Worm (Caenorhabditis elegans) whole organism, early embryonic: ENCODE results near the gene elpc-3.

Experiments
- B0310.2 ChIP-seq: sonication (generic microtip); optimal IDR thresholded peaks from 2 replicates; lab custom pipeline; 2016; ENCODE audit warnings: mild to moderate bottlenecking, missing genetic modification characterization, missing compliant biosample characterization
- aly-1 ChIP-seq: sonication (generic microtip); optimal IDR thresholded peaks from 2 replicates; lab custom pipeline; 2016; ENCODE audit warnings: missing genetic modification characterization, missing compliant biosample characterization
- ama-1 ChIP-seq: fragments of 150-350 bp; optimal IDR thresholded peaks from 2 replicates; lab custom pipeline; 2014
- ceh-13 ChIP-seq: fragments of 200-800 bp; sonication (Bioruptor generic); optimal IDR thresholded peaks from 2 replicates; lab custom pipeline; 2018; ENCODE audit warnings: mild to moderate bottlenecking, missing genetic modification characterization, missing compliant biosample characterization
- ceh-36 ChIP-seq: sonication (generic microtip); optimal IDR thresholded peaks from 2 replicates; lab custom pipeline; 2016; ENCODE audit warnings: missing genetic modification characterization, inconsistent platforms, missing compliant biosample characterization
- ets-7 ChIP-seq: sonication (generic microtip); optimal IDR thresholded peaks from 2 replicates; lab custom pipeline; 2016; ENCODE audit warnings: missing genotype, missing genetic modification characterization, missing compliant biosample characterization
- flt-1 ChIP-seq: fragments of 200-800 bp; sonication (Bioruptor generic); IDR thresholded peaks from 2 replicates; pipeline ENCODE4 v1.3.6; 2022; ENCODE audit warnings: missing genetic modification characterization, missing compliant biosample characterization
- hmg-4 ChIP-seq: fragments of 200-800 bp; sonication (Bioruptor generic); optimal IDR thresholded peaks from 2 replicates; lab custom pipeline; 2018; ENCODE audit warnings: mild to moderate bottlenecking, missing genetic modification characterization, missing compliant biosample characterization
- pes-1 ChIP-seq: fragments of 200-800 bp; sonication (Bioruptor generic); IDR thresholded peaks from 2 replicates; pipeline ENCODE4 v1.3.6; 2022; ENCODE audit warnings: missing genetic modification reagents, missing genetic modification characterization, missing compliant biosample characterization
- scrt-1 ChIP-seq: fragments of 200-800 bp; sonication (Bioruptor generic); IDR thresholded peaks from 2 replicates; pipeline ENCODE4 v1.3.6; 2022; ENCODE audit warnings: missing genetic modification characterization, missing compliant biosample characterization
- tbx-11 ChIP-seq: fragments of 200-800 bp; sonication (Bioruptor generic); IDR thresholded peaks from 2 replicates; pipeline ENCODE4 v1.3.6; 2022; ENCODE audit warnings: missing genetic modification characterization, missing compliant biosample characterization

ce11 chrV:12196659-12197058 lies 15.4 kb upstream of the elpc-3 start:
- no peak for TF ChIP-seq ceh-13 (GFP tag; lab: Kevin White, UChicago)
- no peak for TF ChIP-seq ceh-36 (tag; lab: Kevin White, UChicago)
- no peak for TF ChIP-seq hmg-4
- TF ChIP-seq ama-1 (lab: Kevin White, UChicago) = no peak
- TF ChIP-seq B0310.2 = no peak
- no peak for TF ChIP-seq tbx-11 (GFP tag; lab: Robert Waterston, UW)
- TF ChIP-seq ets-7 (tag; lab: Kevin White, UChicago) = no peak
- no peak for TF ChIP-seq aly-1 (tag; lab: Kevin White, UChicago)
- no peak for TF ChIP-seq flt-1 (GFP tag; lab: Robert Waterston, UW)
- TF ChIP-seq pes-1 = no peak
- no peak for TF ChIP-seq scrt-1 (GFP tag; lab: Robert Waterston, UW)
